Worm (Caenorhabditis elegans) whole organism, mixed stage, embryonic: ENCODE measurements around the gene R08A2.7.

ENCODE experiments used
- M03D4.4 ChIP-seq: sonication (generic microtip); optimal IDR thresholded peaks from 2 replicates; lab custom pipeline; 2017; ENCODE audit warnings: mild to moderate bottlenecking, missing genetic modification characterization, missing compliant biosample characterization
- bed-3 ChIP-seq: fragments of 200-800 bp; sonication (Bioruptor generic); optimal IDR thresholded peaks from 3 replicates; lab custom pipeline; 2018; ENCODE audit warnings: mild to moderate bottlenecking, missing genetic modification characterization, moderate library complexity, missing compliant biosample characterization
- blmp-1 ChIP-seq: fragments of 150-350 bp; optimal IDR thresholded peaks from 2 replicates; lab custom pipeline; 2014; ENCODE audit warnings: missing biosample characterization, missing genetic modification characterization
- ceh-43 ChIP-seq: fragments of 200-800 bp; sonication (Bioruptor generic); optimal IDR thresholded peaks from 2 replicates; lab custom pipeline; 2018; ENCODE audit warnings: mild to moderate bottlenecking, missing genetic modification characterization, moderate library complexity, missing compliant biosample characterization
- ceh-83 ChIP-seq: fragments of 200-800 bp; sonication (Bioruptor generic); optimal IDR thresholded peaks from 2 replicates; lab custom pipeline; 2018; ENCODE audit warnings: mild to moderate bottlenecking, missing genetic modification characterization, missing compliant biosample characterization
- ces-1 ChIP-seq: fragments of 150-350 bp; optimal IDR thresholded peaks from 2 replicates; lab custom pipeline; 2014; ENCODE audit warnings: missing biosample characterization, missing genetic modification reagents, missing genetic modification characterization
- cnd-1 ChIP-seq: fragments of 200-800 bp; sonication (Bioruptor generic); optimal IDR thresholded peaks from 2 replicates; lab custom pipeline; 2018; ENCODE audit warnings: mild to moderate bottlenecking, missing genetic modification characterization, missing compliant biosample characterization
- elt-1 ChIP-seq: sonication (generic microtip); optimal IDR thresholded peaks from 2 replicates; lab custom pipeline; 2017; ENCODE audit warnings: missing genetic modification characterization, mild to moderate bottlenecking, missing compliant biosample characterization, antibody characterized with exemption, moderate library complexity, borderline replicate concordance; ENCODE audit not compliant: insufficient read depth
- elt-3 ChIP-seq: fragments of 150-350 bp; optimal IDR thresholded peaks from 2 replicates; lab custom pipeline; 2014; ENCODE audit warnings: missing biosample characterization, missing genetic modification characterization
- hlh-1 ChIP-seq: fragments of 150-350 bp; optimal IDR thresholded peaks from 2 replicates; lab custom pipeline; 2014; ENCODE audit warnings: missing biosample characterization, missing genetic modification reagents, missing genetic modification characterization
- lin-13 ChIP-seq: fragments of 150-350 bp; optimal IDR thresholded peaks from 2 replicates; lab custom pipeline; 2014; ENCODE audit warnings: missing biosample characterization, missing genetic modification characterization
- lin-32 ChIP-seq: fragments of 200-800 bp; sonication (Bioruptor generic); optimal IDR thresholded peaks from 2 replicates; lab custom pipeline; 2018; ENCODE audit warnings: mild to moderate bottlenecking, missing genetic modification characterization, missing compliant biosample characterization
- lsy-2 ChIP-seq: fragments of 150-350 bp; optimal IDR thresholded peaks from 2 replicates; lab custom pipeline; 2014; ENCODE audit warnings: missing biosample characterization, missing genetic modification characterization
- mab-5 ChIP-seq: fragments of 150-350 bp; optimal IDR thresholded peaks from 2 replicates; lab custom pipeline; 2014; ENCODE audit warnings: missing biosample characterization, missing genetic modification characterization
- mep-1 ChIP-seq: fragments of 150-350 bp; optimal IDR thresholded peaks from 2 replicates; lab custom pipeline; 2017; ENCODE audit warnings: missing biosample characterization, missing genetic modification reagents, missing genetic modification characterization, inconsistent platforms
- mls-2 ChIP-seq: sonication (generic microtip); optimal IDR thresholded peaks from 2 replicates; lab custom pipeline; 2016; ENCODE audit warnings: mild to moderate bottlenecking, missing genetic modification characterization, moderate library complexity, missing compliant biosample characterization
- nhr-12 ChIP-seq: fragments of 150-350 bp; optimal IDR thresholded peaks from 2 replicates; lab custom pipeline; 2014; ENCODE audit warnings: missing biosample characterization, missing genetic modification characterization
- nhr-2 ChIP-seq: fragments of 150-350 bp; optimal IDR thresholded peaks from 2 replicates; lab custom pipeline; 2014; ENCODE audit warnings: missing biosample characterization, missing genetic modification characterization
- nhr-237 ChIP-seq: fragments of 150-350 bp; optimal IDR thresholded peaks from 2 replicates; lab custom pipeline; 2014; ENCODE audit warnings: missing biosample characterization, missing genetic modification characterization
- nhr-28 ChIP-seq: fragments of 150-350 bp; optimal IDR thresholded peaks from 2 replicates; lab custom pipeline; 2014; ENCODE audit warnings: missing biosample characterization, missing genetic modification characterization
- nhr-76 ChIP-seq: sonication (generic microtip); optimal IDR thresholded peaks from 2 replicates; lab custom pipeline; 2017; ENCODE audit warnings: missing biosample characterization, missing genetic modification characterization
- pha-4 ChIP-seq: fragments of 150-350 bp; optimal IDR thresholded peaks from 2 replicates; lab custom pipeline; 2018; ENCODE audit warnings: missing biosample characterization, missing genetic modification reagents, missing genetic modification characterization
- sem-2 ChIP-seq: fragments of 200-800 bp; sonication (Bioruptor generic); optimal IDR thresholded peaks from 2 replicates; lab custom pipeline; 2018; ENCODE audit warnings: mild to moderate bottlenecking, missing genetic modification characterization, missing compliant biosample characterization
- snpc-4 ChIP-seq: fragments of 150-350 bp; optimal IDR thresholded peaks from 2 replicates; lab custom pipeline; 2014; ENCODE audit warnings: missing biosample characterization, missing genetic modification characterization
- sptf-1 ChIP-seq: sonication (generic microtip); optimal IDR thresholded peaks from 2 replicates; lab custom pipeline; 2017; ENCODE audit warnings: mild to moderate bottlenecking, missing genetic modification characterization, moderate library complexity, missing compliant biosample characterization
- unc-120 ChIP-seq: sonication (generic microtip); optimal IDR thresholded peaks from 2 replicates; lab custom pipeline; 2017; ENCODE audit warnings: missing genetic modification characterization, missing compliant biosample characterization; ENCODE audit not compliant: poor library complexity, severe bottlenecking
- unc-39 ChIP-seq: fragments of 150-350 bp; optimal IDR thresholded peaks from 2 replicates; lab custom pipeline; 2014; ENCODE audit warnings: missing biosample characterization, missing genetic modification characterization
- unc-62 ChIP-seq: fragments of 150-350 bp; optimal IDR thresholded peaks from 2 replicates; lab custom pipeline; 2014; ENCODE audit warnings: missing biosample characterization, missing genetic modification reagents, missing genetic modification characterization
- zip-8 ChIP-seq: fragments of 150-350 bp; optimal IDR thresholded peaks from 2 replicates; lab custom pipeline; 2014; ENCODE audit warnings: missing biosample characterization, missing genetic modification characterization
- ztf-11 ChIP-seq: fragments of 150-350 bp; optimal IDR thresholded peaks from 2 replicates; lab custom pipeline; 2014; ENCODE audit warnings: missing biosample characterization, missing genetic modification characterization

Gene R08A2.7

DNA sequence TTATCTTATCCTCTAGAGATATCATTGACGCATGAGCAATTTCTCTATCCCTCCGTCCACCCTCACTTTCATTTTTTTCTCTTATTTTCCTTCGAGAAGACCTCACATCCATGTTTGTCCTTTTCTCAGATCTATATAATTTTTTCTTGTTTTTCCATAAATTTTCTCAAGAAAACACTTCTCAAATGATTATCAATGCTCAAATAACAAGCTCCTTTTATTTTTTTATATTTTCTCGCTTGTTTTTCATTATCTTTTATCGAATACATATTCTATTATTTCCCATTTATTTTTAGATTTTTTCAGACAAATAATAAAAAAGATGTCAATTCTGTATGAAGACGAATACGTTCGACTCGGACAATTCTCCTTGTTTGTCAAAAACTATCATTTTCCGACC lies at the start of gene R08A2.7:
Gene R08A2.7 (plus strand): TSS at position 301 of the 400 bp plus-strand sequence.
- TF ChIP-seq lsy-2 (tag; lab: Kevin White, UChicago), result no peak
- TF ChIP-seq nhr-76 (tag; lab: Kevin White, UChicago), result no peak
- TF ChIP-seq cnd-1 (tag; lab: Kevin White, UChicago), result no peak
- TF ChIP-seq sptf-1 (tag; lab: Kevin White, UChicago), result no peak
- no peak for TF ChIP-seq hlh-1 (tag; lab: Kevin White, UChicago)
- no peak for TF ChIP-seq unc-120 (tag; lab: Kevin White, UChicago)
- TF ChIP-seq sem-2 (GFP tag; lab: Kevin White, UChicago), result no peak
- no peak for TF ChIP-seq unc-62 (GFP tag; lab: Kevin White, UChicago)
- no peak for TF ChIP-seq blmp-1 (tag; lab: Kevin White, UChicago)
- TF ChIP-seq nhr-237 (tag; lab: Kevin White, UChicago), result no peak
- no peak for TF ChIP-seq lin-32 (GFP tag; lab: Kevin White, UChicago)
- no peak for TF ChIP-seq ces-1 (GFP tag; lab: Kevin White, UChicago)
- no peak for TF ChIP-seq nhr-28
- no peak for TF ChIP-seq M03D4.4 (tag; lab: Kevin White, UChicago)

- no peak for TF ChIP-seq ceh-43 (GFP tag; lab: Kevin White, UChicago)
- no peak for TF ChIP-seq zip-8 (tag; lab: Kevin White, UChicago)
Observed at ce11 chrV:14678298-14678697, 44.8 kb upstream of the R08A2.7 start.

ce11 chrV:14680014-14680413 lies 43.1 kb upstream of the R08A2.7 start, which contains the start of gene C47E8.3:
Gene C47E8.3, plus strand, starts transcription at chrV:14680314.
- TF ChIP-seq unc-120 (tag; lab: Kevin White, UChicago) (no peak), nhr-28 (no peak), sem-2 (GFP tag; lab: Kevin White, UChicago) (no peak), sptf-1 (tag; lab: Kevin White, UChicago) (no peak), pha-4 (no peak), bed-3 (GFP tag; lab: Kevin White, UChicago) (no peak), mep-1 (tag; lab: Kevin White, UChicago) (no peak), lsy-2 (tag; lab: Kevin White, UChicago) (no peak)

- TF ChIP-seq hlh-1 (tag; lab: Kevin White, UChicago), result no peak
- TF ChIP-seq mls-2 (tag; lab: Kevin White, UChicago), result no peak
- no peak for TF ChIP-seq elt-1
- no peak for TF ChIP-seq unc-62 (GFP tag; lab: Kevin White, UChicago)
- TF ChIP-seq nhr-76 (tag; lab: Kevin White, UChicago), result no peak
- no peak for TF ChIP-seq cnd-1 (tag; lab: Kevin White, UChicago)
- no peak for TF ChIP-seq unc-39 (tag; lab: Kevin White, UChicago)
- no peak for TF ChIP-seq snpc-4 (tag; lab: Kevin White, UChicago)
- TF ChIP-seq mep-1 (tag; lab: Kevin White, UChicago), result no peak
- TF ChIP-seq lin-13, result no peak
- TF ChIP-seq nhr-2 (tag; lab: Kevin White, UChicago), result no peak
- no peak for TF ChIP-seq sem-2 (GFP tag; lab: Kevin White, UChicago)
- TF ChIP-seq lsy-2 (tag; lab: Kevin White, UChicago), result no peak
- TF ChIP-seq nhr-237 (tag; lab: Kevin White, UChicago), result no peak
- TF ChIP-seq bed-3 (GFP tag; lab: Kevin White, UChicago), result no peak
Observed at ce11 chrV:14682870-14683269, 40.2 kb upstream of the R08A2.7 start.

DNA sequence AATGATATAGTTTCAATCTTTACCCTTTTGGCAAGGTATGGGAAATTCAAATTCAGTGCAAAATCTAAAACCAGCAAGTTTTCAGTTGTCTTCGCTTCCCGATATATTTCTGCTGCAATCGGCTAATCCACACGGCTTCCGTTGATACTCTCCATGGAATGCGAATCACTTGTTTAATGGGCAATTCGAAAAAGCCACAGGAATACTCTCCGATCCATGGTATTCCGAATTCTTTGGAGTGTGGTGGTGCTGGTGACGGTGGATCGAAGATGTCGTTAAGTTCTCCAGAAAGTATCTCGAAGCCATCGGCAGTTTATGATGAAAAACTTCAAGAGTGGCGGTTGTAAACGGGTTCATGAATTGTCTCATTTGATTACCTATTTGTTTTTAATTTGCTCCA lies 39.8 kb upstream of the R08A2.7 start:
- TF ChIP-seq ces-1 (GFP tag; lab: Kevin White, UChicago) (no peak), unc-120 (tag; lab: Kevin White, UChicago) (no peak), mep-1 (tag; lab: Kevin White, UChicago) (no peak), ztf-11 (tag; lab: Kevin White, UChicago) (no peak), elt-3 (tag; lab: Kevin White, UChicago) (no peak), nhr-12 (no peak), ceh-83 (no peak)

- TF ChIP-seq mls-2 (tag; lab: Kevin White, UChicago), result no peak
- TF ChIP-seq mab-5 (tag; lab: Kevin White, UChicago), result no peak
- no peak for TF ChIP-seq elt-1
- TF ChIP-seq sptf-1 (tag; lab: Kevin White, UChicago), result no peak
- no peak for TF ChIP-seq sem-2 (GFP tag; lab: Kevin White, UChicago)
- no peak for TF ChIP-seq nhr-12
- no peak for TF ChIP-seq cnd-1 (tag; lab: Kevin White, UChicago)
Observed at ce11 chrV:14683926-14684325, 39.2 kb upstream of the R08A2.7 start.
